Worm (Caenorhabditis elegans) whole organism, early embryonic: ENCODE measurements around the gene mau-8.
A peak's percentile ranks its signal among the peaks of the same experiment; 100 is the strongest.

Source experiments
- B0310.2 ChIP-seq: sonication (generic microtip); optimal IDR thresholded peaks from 2 replicates; lab custom pipeline; 2016; ENCODE audit warnings: mild to moderate bottlenecking, missing genetic modification characterization, missing compliant biosample characterization
- F13C5.2 ChIP-seq: sonication (generic microtip); optimal IDR thresholded peaks from 2 replicates; lab custom pipeline; 2017; ENCODE audit warnings: mild to moderate bottlenecking, missing genetic modification characterization, inconsistent platforms, missing compliant biosample characterization
- aly-1 ChIP-seq: sonication (generic microtip); optimal IDR thresholded peaks from 2 replicates; lab custom pipeline; 2016; ENCODE audit warnings: missing genetic modification characterization, missing compliant biosample characterization
- ama-1 ChIP-seq: fragments of 150-350 bp; optimal IDR thresholded peaks from 2 replicates; lab custom pipeline; 2014
- ceh-13 ChIP-seq: fragments of 200-800 bp; sonication (Bioruptor generic); optimal IDR thresholded peaks from 2 replicates; lab custom pipeline; 2018; ENCODE audit warnings: mild to moderate bottlenecking, missing genetic modification characterization, missing compliant biosample characterization
- ceh-36 ChIP-seq: sonication (generic microtip); optimal IDR thresholded peaks from 2 replicates; lab custom pipeline; 2016; ENCODE audit warnings: missing genetic modification characterization, inconsistent platforms, missing compliant biosample characterization
- ets-7 ChIP-seq: sonication (generic microtip); optimal IDR thresholded peaks from 2 replicates; lab custom pipeline; 2016; ENCODE audit warnings: missing genotype, missing genetic modification characterization, missing compliant biosample characterization
- flt-1 ChIP-seq: fragments of 200-800 bp; sonication (Bioruptor generic); IDR thresholded peaks from 2 replicates; pipeline ENCODE4 v1.3.6; 2022; ENCODE audit warnings: missing genetic modification characterization, missing compliant biosample characterization
- hmbx-1 ChIP-seq: sonication (generic microtip); optimal IDR thresholded peaks from 2 replicates; lab custom pipeline; 2016; ENCODE audit warnings: mild to moderate bottlenecking, missing genetic modification characterization, missing compliant biosample characterization
- hmg-4 ChIP-seq: fragments of 200-800 bp; sonication (Bioruptor generic); optimal IDR thresholded peaks from 2 replicates; lab custom pipeline; 2018; ENCODE audit warnings: mild to moderate bottlenecking, missing genetic modification characterization, missing compliant biosample characterization
- hnd-1 ChIP-seq: sonication (generic microtip); optimal IDR thresholded peaks from 2 replicates; lab custom pipeline; 2016; ENCODE audit warnings: missing genetic modification characterization, missing compliant biosample characterization
- pes-1 ChIP-seq: fragments of 200-800 bp; sonication (Bioruptor generic); IDR thresholded peaks from 2 replicates; pipeline ENCODE4 v1.3.6; 2022; ENCODE audit warnings: missing genetic modification reagents, missing genetic modification characterization, missing compliant biosample characterization
- scrt-1 ChIP-seq: fragments of 200-800 bp; sonication (Bioruptor generic); IDR thresholded peaks from 2 replicates; pipeline ENCODE4 v1.3.6; 2022; ENCODE audit warnings: missing genetic modification characterization, missing compliant biosample characterization
- sea-1 ChIP-seq: fragments of 200-800 bp; sonication (Bioruptor generic); conservative IDR thresholded peaks from 2 replicates; pipeline ENCODE4 v1.3.6; 2022; ENCODE audit warnings: missing genetic modification characterization, missing compliant biosample characterization
- tbx-11 ChIP-seq: fragments of 200-800 bp; sonication (Bioruptor generic); IDR thresholded peaks from 2 replicates; pipeline ENCODE4 v1.3.6; 2022; ENCODE audit warnings: missing genetic modification characterization, missing compliant biosample characterization
- tbx-37 ChIP-seq: fragments of 200-800 bp; sonication (Bioruptor generic); conservative IDR thresholded peaks from 2 replicates; pipeline ENCODE4 v1.3.6; 2022; ENCODE audit warnings: missing genetic modification reagents, missing genetic modification characterization, missing compliant biosample characterization
- tra-4 ChIP-seq: sonication (generic microtip); optimal IDR thresholded peaks from 2 replicates; lab custom pipeline; 2017; ENCODE audit warnings: missing genetic modification characterization, missing compliant biosample characterization

Gene mau-8

DNA sequence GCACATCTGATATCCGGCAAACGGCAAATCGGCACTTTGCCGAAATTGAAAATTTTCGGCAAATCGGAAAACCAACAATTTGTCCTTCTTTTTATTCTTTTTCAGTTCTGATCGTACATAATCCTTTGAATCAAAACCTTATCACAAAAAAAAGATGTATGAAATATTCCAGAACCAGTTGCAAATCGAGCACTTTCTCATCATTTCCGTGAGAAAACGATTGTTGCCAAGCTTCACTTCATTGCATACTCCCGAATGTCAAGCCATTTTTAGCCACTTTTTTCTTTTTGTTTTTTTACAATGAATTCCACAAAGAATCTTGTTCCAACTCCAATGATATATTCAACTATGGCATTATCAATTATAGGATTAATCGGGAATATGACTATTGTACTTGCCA lies 12.9 kb upstream of the mau-8 start, which contains the start of gene srsx-25:
TSS of gene srsx-25 (plus strand) at position 301 of the 400 bp plus-strand sequence.
- TF ChIP-seq aly-1 (tag; lab: Kevin White, UChicago): no peak
- TF ChIP-seq ets-7 (tag; lab: Kevin White, UChicago): no peak
- no peak for TF ChIP-seq sea-1 (GFP tag; lab: Robert Waterston, UW)
- no peak for TF ChIP-seq scrt-1 (GFP tag; lab: Robert Waterston, UW)
- no peak for TF ChIP-seq tbx-37 (GFP tag; lab: Robert Waterston, UW)
- no peak for TF ChIP-seq flt-1 (GFP tag; lab: Robert Waterston, UW)
- TF ChIP-seq hmbx-1 (tag; lab: Kevin White, UChicago): no peak
- no peak for TF ChIP-seq pes-1 (GFP tag; lab: Robert Waterston, UW)
- TF ChIP-seq F13C5.2 (tag; lab: Kevin White, UChicago): no peak
- no peak for TF ChIP-seq ceh-13 (GFP tag; lab: Kevin White, UChicago)
- no peak for TF ChIP-seq hmg-4
- TF ChIP-seq hnd-1 (tag; lab: Kevin White, UChicago): no peak
- no peak for TF ChIP-seq ama-1 (lab: Kevin White, UChicago)
- TF ChIP-seq B0310.2 (tag; lab: Kevin White, UChicago): no peak

DNA sequence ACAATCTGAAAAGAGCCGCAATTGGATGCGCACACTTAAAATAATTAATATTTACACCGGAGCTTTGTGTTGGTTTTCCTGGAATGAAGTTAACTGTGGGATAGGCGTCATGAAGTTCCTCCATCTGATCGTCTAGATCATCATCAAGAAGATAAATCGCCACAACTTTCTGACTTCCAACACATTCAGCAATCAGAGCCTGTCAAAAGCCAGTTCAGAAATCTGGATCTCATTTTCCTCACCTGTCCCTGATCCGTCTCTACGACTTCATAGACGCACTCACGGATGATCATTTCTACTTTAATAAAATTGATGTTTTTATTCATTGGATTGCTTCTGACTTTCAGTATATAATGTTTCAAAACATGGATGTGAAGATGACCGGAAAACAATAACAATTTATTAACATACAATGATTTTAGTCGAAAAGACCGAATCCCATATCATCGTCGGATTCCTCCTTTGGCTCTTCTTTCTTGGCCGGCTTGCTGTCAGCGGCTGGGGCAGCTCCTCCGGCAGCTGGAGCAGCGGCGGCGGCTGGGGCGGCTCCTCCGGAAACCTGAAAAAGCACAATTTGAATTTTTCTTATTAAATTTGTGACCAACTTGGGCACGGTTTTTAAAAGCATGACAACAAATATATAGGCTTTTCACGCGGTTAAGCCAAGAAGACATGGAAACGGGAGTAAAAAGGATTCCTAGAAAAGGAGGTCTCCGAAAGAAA lies 8.5 kb upstream of the mau-8 start, which contains the start of gene agt-1:
TSS of gene agt-1 (minus strand) at position 293 of the 723 bp plus-strand sequence.
- no peak for TF ChIP-seq ama-1 (lab: Kevin White, UChicago)
- TF ChIP-seq hmbx-1 (tag; lab: Kevin White, UChicago): no peak
- TF ChIP-seq tbx-37 (GFP tag; lab: Robert Waterston, UW): no peak
- no peak for TF ChIP-seq tra-4 (tag; lab: Kevin White, UChicago)
- no peak for TF ChIP-seq F13C5.2 (tag; lab: Kevin White, UChicago)
- TF ChIP-seq ceh-36 (tag; lab: Kevin White, UChicago): no peak
- no peak for TF ChIP-seq hnd-1 (tag; lab: Kevin White, UChicago)
- TF ChIP-seq scrt-1 (GFP tag; lab: Robert Waterston, UW): no peak
- TF ChIP-seq ceh-13 (GFP tag; lab: Kevin White, UChicago): no peak
- TF ChIP-seq flt-1 (GFP tag; lab: Robert Waterston, UW): no peak
- TF ChIP-seq ets-7 (tag; lab: Kevin White, UChicago): no peak
- no peak for TF ChIP-seq B0310.2 (tag; lab: Kevin White, UChicago)
- no peak for TF ChIP-seq tbx-11 (GFP tag; lab: Robert Waterston, UW)
- TF ChIP-seq hmg-4: no peak

DNA sequence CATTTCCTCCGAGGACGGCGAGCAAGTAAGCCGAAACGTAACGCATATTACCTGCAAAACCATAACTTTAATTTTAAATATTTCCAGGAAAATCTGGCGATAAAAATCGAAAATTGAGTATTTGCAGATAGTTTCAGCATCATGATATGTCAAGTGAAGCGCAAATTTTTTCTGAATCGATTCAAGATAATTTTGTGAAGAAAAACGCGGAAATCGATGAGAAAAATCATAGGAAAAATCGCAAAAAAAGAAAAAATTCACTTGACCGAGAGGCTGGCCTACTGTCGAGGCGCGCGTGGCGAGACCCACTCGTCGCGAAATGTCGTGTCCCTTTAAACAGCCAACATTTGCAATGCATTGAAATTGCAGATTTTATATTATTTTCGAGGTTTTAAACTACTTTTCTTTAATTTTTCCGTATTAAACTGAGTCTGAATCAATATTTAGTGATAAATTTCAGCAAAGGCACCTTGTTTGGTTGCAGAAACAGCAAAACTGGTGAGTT lies 7.5 kb upstream of the mau-8 start, which contains the start of the genes rla-2, popl-7 and Y62E10A.24:
TSS of gene rla-2 (minus strand) at position 51 of the 505 bp plus-strand sequence.
TSS of gene popl-7 (plus strand) at position 455 of the 505 bp plus-strand sequence.
TSS of gene Y62E10A.24 (plus strand) at position 476 of the 505 bp plus-strand sequence.
- no peak for TF ChIP-seq B0310.2 (tag; lab: Kevin White, UChicago)
- TF ChIP-seq tbx-11 (GFP tag; lab: Robert Waterston, UW): no peak

DNA sequence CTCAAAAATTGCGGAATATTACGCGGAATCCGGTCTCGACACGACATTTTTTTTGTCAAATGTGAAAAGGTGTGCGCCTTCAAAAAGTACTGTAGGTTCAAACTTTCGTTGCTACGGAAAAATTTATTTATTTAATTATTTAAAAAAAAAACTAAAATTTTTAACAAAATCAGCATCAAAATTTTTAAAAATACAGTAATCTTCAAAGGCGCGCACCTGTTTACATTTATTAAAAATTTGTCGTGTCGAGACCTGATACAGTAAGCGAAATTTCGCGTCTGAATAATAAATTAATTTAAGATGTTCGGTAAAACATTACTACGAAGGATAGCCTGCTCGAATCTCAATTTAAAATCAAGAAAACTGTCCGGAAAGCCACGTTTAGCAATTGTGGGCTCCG lies 6.1 kb upstream of the mau-8 start, which contains the start of gene Y62E10A.6:
TSS of gene Y62E10A.6 (plus strand) at position 301 of the 400 bp plus-strand sequence.
- TF ChIP-seq hmbx-1 (tag; lab: Kevin White, UChicago) (no peak), sea-1 (GFP tag; lab: Robert Waterston, UW) (no peak), aly-1 (tag; lab: Kevin White, UChicago) (no peak), tbx-37 (GFP tag; lab: Robert Waterston, UW) (no peak), ceh-13 (GFP tag; lab: Kevin White, UChicago) (no peak), ama-1 (lab: Kevin White, UChicago) (no peak), F13C5.2 (tag; lab: Kevin White, UChicago) (no peak), hnd-1 (tag; lab: Kevin White, UChicago) (no peak)

DNA sequence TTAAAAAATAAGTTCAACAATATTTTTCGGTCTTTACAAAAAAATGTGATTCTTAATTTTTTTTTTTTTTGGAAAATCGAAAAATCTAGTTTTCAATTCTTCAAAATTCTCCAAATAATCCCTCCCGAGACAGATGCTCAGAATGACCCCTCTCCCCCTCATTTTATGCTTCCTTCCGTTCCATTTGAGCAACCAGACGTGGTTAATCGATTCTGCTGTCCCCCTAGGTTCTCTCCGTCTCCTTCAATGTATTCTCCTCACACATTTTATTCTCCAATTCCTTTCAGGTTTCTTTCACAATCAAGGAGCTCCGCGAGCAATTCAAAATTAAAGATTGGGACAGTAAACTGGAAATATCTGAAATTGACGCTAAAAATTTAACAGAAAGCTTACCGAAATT lies 2.9 kb upstream of the mau-8 start:
- no peak for TF ChIP-seq ets-7 (tag; lab: Kevin White, UChicago)
- TF ChIP-seq hmbx-1 (tag; lab: Kevin White, UChicago): no peak
- TF ChIP-seq B0310.2 (tag; lab: Kevin White, UChicago): no peak
- no peak for TF ChIP-seq F13C5.2 (tag; lab: Kevin White, UChicago)
- TF ChIP-seq tbx-11 (GFP tag; lab: Robert Waterston, UW): no peak
- no peak for TF ChIP-seq sea-1 (GFP tag; lab: Robert Waterston, UW)
- no peak for TF ChIP-seq tbx-37 (GFP tag; lab: Robert Waterston, UW)
- TF ChIP-seq ceh-36 (tag; lab: Kevin White, UChicago): no peak
- no peak for TF ChIP-seq aly-1 (tag; lab: Kevin White, UChicago)
- TF ChIP-seq flt-1 (GFP tag; lab: Robert Waterston, UW): no peak
- no peak for TF ChIP-seq ama-1 (lab: Kevin White, UChicago)
- no peak for TF ChIP-seq hmg-4

DNA sequence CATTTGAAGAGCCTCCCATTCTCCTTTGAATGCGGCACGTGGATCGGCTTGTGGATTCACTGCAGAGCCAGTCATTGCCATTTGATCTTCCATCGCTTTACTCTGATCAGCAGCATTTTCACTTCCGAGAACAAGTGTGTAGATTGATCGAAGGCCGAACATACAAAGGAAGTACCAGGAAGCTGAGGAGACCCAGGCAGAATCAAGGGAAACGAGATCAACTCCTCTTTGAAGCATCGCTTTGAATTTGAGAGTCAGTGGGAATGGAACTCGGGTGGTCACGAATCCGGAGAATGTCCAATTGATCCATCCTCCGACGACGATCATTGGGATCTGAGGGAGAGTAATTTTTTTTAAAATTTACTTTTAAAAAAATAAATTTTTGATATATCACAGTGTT lies 2.7 kb downstream of the mau-8 start:
- TF ChIP-seq ama-1 (lab: Kevin White, UChicago) (peak; percentile 28), pes-1 (GFP tag; lab: Robert Waterston, UW) (no peak)

DNA sequence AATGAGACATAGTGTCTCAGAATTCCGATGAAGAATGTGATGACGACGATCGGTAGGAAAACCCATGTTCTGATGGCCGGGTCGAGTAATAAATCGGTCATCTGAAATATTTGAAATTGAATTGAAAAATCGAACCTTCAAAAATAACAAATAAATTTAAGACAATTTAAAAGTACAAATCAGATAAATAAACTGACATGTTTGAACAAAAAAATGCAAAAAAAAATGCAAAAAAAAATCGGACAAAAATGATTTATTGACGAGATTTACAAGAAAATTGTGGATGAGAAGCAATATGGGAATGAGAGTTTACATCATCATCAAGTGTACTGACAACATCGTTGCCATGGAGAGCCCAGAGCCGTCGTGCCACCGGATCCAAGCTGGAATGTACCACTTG lies 4.0 kb downstream of the mau-8 start, which contains the start of gene emc-3:
TSS of gene emc-3 (minus strand) at position 101 of the 400 bp plus-strand sequence.
- TF ChIP-seq tra-4 (tag; lab: Kevin White, UChicago) (no peak), B0310.2 (tag; lab: Kevin White, UChicago) (no peak), ceh-36 (tag; lab: Kevin White, UChicago) (no peak), F13C5.2 (tag; lab: Kevin White, UChicago) (no peak), ceh-13 (GFP tag; lab: Kevin White, UChicago) (no peak), hmg-4 (no peak), hmbx-1 (tag; lab: Kevin White, UChicago) (no peak), sea-1 (GFP tag; lab: Robert Waterston, UW) (no peak), hnd-1 (tag; lab: Kevin White, UChicago) (no peak), scrt-1 (GFP tag; lab: Robert Waterston, UW) (no peak)
